Fruit fly (Drosophila melanogaster) whole organism, prepupa: ENCODE measurements around the gene CG10958.

Source experiments
- CG10669 ChIP-seq: fragments of 200-800 bp; sonication (Bioruptor generic); optimal IDR thresholded peaks from 3 replicates; lab custom pipeline; 2018; ENCODE audit warnings: missing biosample characterization, mild to moderate bottlenecking, missing genetic modification characterization, moderate library complexity
- CG16779 ChIP-seq: fragments of 200-800 bp; sonication (Bioruptor generic); optimal IDR thresholded peaks from 3 replicates; lab custom pipeline; 2017; ENCODE audit warnings: missing biosample characterization, mild to moderate bottlenecking, missing genetic modification characterization
- CG32006 ChIP-seq: fragments of 200-800 bp; sonication (Bioruptor generic); optimal IDR thresholded peaks from 3 replicates; lab custom pipeline; 2017; ENCODE audit warnings: missing biosample characterization, mild to moderate bottlenecking, missing genetic modification characterization
- CG6792 ChIP-seq: fragments of 200-800 bp; sonication (Bioruptor generic); optimal IDR thresholded peaks from 3 replicates; lab custom pipeline; 2016; ENCODE audit warnings: missing biosample characterization, missing genetic modification characterization
- Hr4 ChIP-seq: fragments of 200-800 bp; sonication (Bioruptor generic); optimal IDR thresholded peaks from 3 replicates; lab custom pipeline; 2016; ENCODE audit warnings: missing biosample characterization, missing genetic modification characterization
- dsx ChIP-seq: fragments of 200-800 bp; optimal IDR thresholded peaks from 3 replicates; lab custom pipeline; 2019; ENCODE audit warnings: missing biosample characterization, mild to moderate bottlenecking, missing genetic modification characterization, moderate library complexity; ENCODE audit not compliant: poor library complexity, severe bottlenecking
- fkh ChIP-seq: fragments of 200-800 bp; sonication (Bioruptor generic); optimal IDR thresholded peaks from 3 replicates; lab custom pipeline; 2017; ENCODE audit warnings: missing biosample characterization, mild to moderate bottlenecking, missing genetic modification characterization, moderate library complexity
- vri ChIP-seq: fragments of 200-800 bp; sonication (Bioruptor generic); optimal IDR thresholded peaks from 3 replicates; lab custom pipeline; 2016; ENCODE audit warnings: missing biosample characterization, mild to moderate bottlenecking, missing genetic modification characterization

DNA sequence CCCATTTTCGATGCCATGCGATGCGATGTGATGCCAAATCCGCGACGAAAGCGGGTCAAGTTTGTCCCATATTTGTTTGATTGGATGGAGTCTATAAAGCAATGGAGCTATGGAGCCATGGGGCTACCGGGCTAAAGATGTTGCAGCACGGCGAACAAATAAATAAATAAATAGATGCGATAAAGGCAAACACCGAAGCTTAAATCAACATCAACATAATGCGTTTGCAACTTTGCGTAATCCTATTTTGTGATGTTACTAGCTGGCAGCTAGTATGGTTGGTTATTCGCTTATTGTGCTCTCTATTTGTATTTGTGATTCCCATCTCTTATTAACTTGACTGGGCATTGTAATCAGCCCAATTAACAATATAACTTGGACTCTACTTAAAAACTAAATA, 4.0 kb upstream of the CG10958 start:
- TF ChIP-seq CG6792 (GFP tag; lab: Kevin White, UChicago) = no peak
- TF ChIP-seq vri (GFP tag; lab: Kevin White, UChicago) = no peak
- no peak for TF ChIP-seq CG10669
- no peak for TF ChIP-seq Hr4 (GFP tag; lab: Kevin White, UChicago)
- no peak for TF ChIP-seq dsx (GFP tag; lab: Kevin White, UChicago)
- no peak for TF ChIP-seq CG32006 (GFP tag; lab: Kevin White, UChicago)
- no peak for TF ChIP-seq fkh (GFP tag; lab: Kevin White, UChicago)
- TF ChIP-seq CG16779 = no peak
